Worm (Caenorhabditis elegans): ENCODE measurements around the gene F41H8.2.

- TF ChIP-seq nhr-237 (tag; optimal IDR thresholded peaks at IDR 0.05): no peak
- no peak for TF ChIP-seq nhr-23 (tag; optimal IDR thresholded peaks at IDR 0.05)
- no peak for TF ChIP-seq crh-2 (tag; optimal IDR thresholded peaks at IDR 0.05)
- TF ChIP-seq nhr-10 (tag; optimal IDR thresholded peaks at IDR 0.05): no peak
- no peak for TF ChIP-seq snpc-4 (tag; optimal IDR thresholded peaks at IDR 0.05)
- no peak for TF ChIP-seq ceh-82 (tag; optimal IDR thresholded peaks at IDR 0.05)
- no peak for TF ChIP-seq ztf-1 (GFP tag; conservative IDR thresholded peaks at IDR 0.05)
- no peak for TF ChIP-seq ama-1 (optimal IDR thresholded peaks at IDR 0.05)
- no peak for TF ChIP-seq unc-39 (tag; optimal IDR thresholded peaks at IDR 0.05)
- TF ChIP-seq nhr-25 (tag; optimal IDR thresholded peaks at IDR 0.05): no peak
- TF ChIP-seq mdl-1 (tag; optimal IDR thresholded peaks at IDR 0.05): no peak
- no peak for TF ChIP-seq sma-3 (GFP tag; optimal IDR thresholded peaks at IDR 0.05)
Measured at ce11 chrV:808260-808659, 17.9 kb upstream of the F41H8.2 start.

Data from whole organism, L2 larva.